Fruit fly (Drosophila melanogaster) Kc167 (cell line): Measurements from ENCODE around the gene ClpX.

ENCODE experiments used
- Myc ChIP-seq: fragments of >200 bp; optimal IDR thresholded peaks from 2 replicates; lab custom pipeline; 2017; ENCODE audit warnings: missing external identifiers
- Sin3A ChIP-seq: fragments of >200 bp; optimal IDR thresholded peaks from 2 replicates; lab custom pipeline; 2018; ENCODE audit warnings: missing external identifiers
- h ChIP-seq: fragments of >200 bp; optimal IDR thresholded peaks from 3 replicates; lab custom pipeline; 2018; ENCODE audit warnings: missing external identifiers
- insv ChIP-seq: fragments of >200 bp; optimal IDR thresholded peaks from 3 replicates; lab custom pipeline; 2018; ENCODE audit warnings: missing external identifiers
- psq ChIP-seq: fragments of >200 bp; optimal IDR thresholded peaks from 2 replicates; lab custom pipeline; 2017; ENCODE audit warnings: missing external identifiers

- TF ChIP-seq Sin3A (lab: Kevin White, UChicago) (no peak), h (lab: Kevin White, UChicago) (no peak), psq (lab: Kevin White, UChicago) (no peak), insv (no peak), Myc (lab: Kevin White, UChicago) (no peak)
Observed at dm6 chr3R:19858944-19859343, 44.5 kb downstream of the ClpX start.
